Worm (Caenorhabditis elegans) whole organism, midembryonic: ENCODE data around the gene egl-27.

Experiments used
- flt-1 ChIP-seq: fragments of 200-800 bp; sonication (Bioruptor generic); IDR thresholded peaks from 2 replicates; pipeline ENCODE4 v1.3.6; 2022; ENCODE audit warnings: missing genetic modification characterization, missing compliant biosample characterization
- klf-2 ChIP-seq: fragments of 200-800 bp; sonication (Bioruptor generic); conservative IDR thresholded peaks from 2 replicates; pipeline ENCODE4 v1.3.6; 2022; ENCODE audit warnings: missing genetic modification reagents, missing genetic modification characterization, missing compliant biosample characterization
- med-1 ChIP-seq: sonication (generic microtip); optimal IDR thresholded peaks from 2 replicates; lab custom pipeline; 2017; ENCODE audit warnings: missing genetic modification characterization, mild to moderate bottlenecking, missing compliant biosample characterization, antibody characterized with exemption, missing genetic modification reagents; ENCODE audit not compliant: insufficient read depth
- ref-1 ChIP-seq: fragments of 200-800 bp; sonication (Bioruptor generic); conservative IDR thresholded peaks from 2 replicates; pipeline ENCODE4 v1.3.6; 2022; ENCODE audit warnings: missing genetic modification reagents, missing genetic modification characterization, missing compliant biosample characterization
- tab-1 ChIP-seq: fragments of 200-800 bp; sonication (Bioruptor generic); IDR thresholded peaks from 2 replicates; pipeline ENCODE4 v1.3.6; 2022; ENCODE audit warnings: missing genetic modification characterization, missing compliant biosample characterization
- ztf-23 ChIP-seq: fragments of 200-800 bp; sonication (Bioruptor generic); IDR thresholded peaks from 2 replicates; pipeline ENCODE4 v1.3.6; 2022; ENCODE audit warnings: missing genetic modification reagents, missing genetic modification characterization, missing compliant biosample characterization
- ztf-29 ChIP-seq: fragments of 200-800 bp; sonication (Bioruptor generic); IDR thresholded peaks from 2 replicates; pipeline ENCODE4 v1.3.6; 2022; ENCODE audit warnings: missing genetic modification reagents, missing genetic modification characterization, missing compliant biosample characterization

DNA sequence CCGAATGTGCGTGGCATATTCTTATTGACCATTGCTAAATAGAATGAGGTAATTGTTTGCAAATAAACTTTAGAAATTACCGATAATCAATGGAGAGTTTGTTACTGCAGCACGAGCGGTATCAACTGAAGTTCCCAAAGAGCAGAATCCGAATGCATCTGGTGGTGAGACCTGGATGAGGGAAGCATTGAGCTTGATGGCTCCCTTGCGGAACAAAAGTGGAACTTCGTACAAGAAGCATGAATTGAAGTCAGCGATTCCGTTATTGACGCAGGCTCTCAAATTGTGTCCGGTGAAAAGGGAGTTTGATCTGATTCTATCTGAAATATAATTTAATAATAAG lies 54.7 kb downstream of the egl-27 start:
- no peak for TF ChIP-seq ztf-29 (GFP tag; lab: Robert Waterston, UW)
- TF ChIP-seq klf-2 (GFP tag; lab: Robert Waterston, UW) = no peak
- TF ChIP-seq med-1 (GFP tag; lab: Kevin White, UChicago) = no peak
- TF ChIP-seq ztf-23 (GFP tag; lab: Robert Waterston, UW) = no peak
- TF ChIP-seq tab-1 (GFP tag; lab: Robert Waterston, UW) = no peak
- TF ChIP-seq ref-1 (GFP tag; lab: Robert Waterston, UW) = no peak
- no peak for TF ChIP-seq flt-1 (GFP tag; lab: Robert Waterston, UW)
